Worm (Caenorhabditis elegans): ENCODE data around the gene wdr-60.

The wdr-60 gene

DNA sequence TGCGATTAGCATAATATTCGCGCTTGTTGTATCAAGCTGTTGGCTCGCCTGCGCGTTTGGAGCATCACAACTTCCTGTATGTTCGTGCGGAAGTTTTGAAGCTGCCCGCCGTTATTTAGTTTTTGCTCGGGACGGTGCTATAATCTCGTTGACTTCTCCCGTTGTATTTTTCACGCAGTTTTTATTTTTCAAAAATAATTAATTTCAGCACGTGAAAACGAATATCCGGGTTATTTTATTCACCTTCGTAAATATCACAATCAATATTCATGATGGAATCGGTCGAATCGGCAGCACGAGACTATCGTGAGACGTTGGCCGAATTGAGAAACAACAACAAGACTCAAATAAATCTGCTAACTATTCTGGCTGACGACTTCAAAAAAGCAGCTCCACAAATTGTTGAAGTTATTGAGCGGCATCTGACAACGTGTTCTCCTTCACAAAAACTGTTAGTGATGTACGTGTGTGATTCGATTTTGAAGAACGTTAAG, 38.2 kb downstream of the wdr-60 start (continued):
- peak; percentile 22 for TF ChIP-seq swsn-7 (tag; optimal IDR thresholded peaks at IDR 0.05)
- TF ChIP-seq nhr-85 (tag): peak; percentile 66
- no peak for TF ChIP-seq hpl-2 (GFP tag; optimal IDR thresholded peaks at IDR 0.05)
- no peak for TF ChIP-seq F16B12.6 (tag; optimal IDR thresholded peaks at IDR 0.05)
- no peak for TF ChIP-seq isw-1 (GFP tag; IDR thresholded peaks at IDR 0.05)
- TF ChIP-seq elt-3 (tag; optimal IDR thresholded peaks at IDR 0.05): no peak
- peak; percentile 32 for TF ChIP-seq nhr-19 (GFP tag; conservative IDR thresholded peaks at IDR 0.05)
- peak in 1 of 2 experiments; percentile 42 for TF ChIP-seq lin-35 (GFP tag; optimal IDR thresholded peaks at IDR 0.05)
- TF ChIP-seq snu-23 (GFP tag; optimal IDR thresholded peaks at IDR 0.05): no peak
- TF ChIP-seq C04F5.9 (tag; optimal IDR thresholded peaks at IDR 0.05): no peak
- peak; percentile 31 for TF ChIP-seq zip-4 (GFP tag; optimal IDR thresholded peaks at IDR 0.05)
- no peak for TF ChIP-seq ceh-8 (GFP tag; optimal IDR thresholded peaks at IDR 0.05)
- TF ChIP-seq skn-1 (tag; optimal IDR thresholded peaks at IDR 0.05): no peak
- no peak for TF ChIP-seq lin-14 (GFP tag; optimal IDR thresholded peaks at IDR 0.05)
- no peak for TF ChIP-seq irx-1 (tag; optimal IDR thresholded peaks at IDR 0.05)
- no peak for TF ChIP-seq zag-1 (tag; optimal IDR thresholded peaks at IDR 0.05)
- no peak for TF ChIP-seq nhr-84 (tag; optimal IDR thresholded peaks at IDR 0.05)
- no peak for TF ChIP-seq unc-98 (GFP tag; IDR thresholded peaks at IDR 0.05)
- no peak for TF ChIP-seq pag-3 (tag; optimal IDR thresholded peaks at IDR 0.05; ENCODE audit: borderline replicate concordance, insufficient read depth)
- no peak for TF ChIP-seq egl-13 (tag; optimal IDR thresholded peaks at IDR 0.05)
- no peak for TF ChIP-seq C34B4.2 (tag; optimal IDR thresholded peaks at IDR 0.05)

ce11 chrIII:5026366-5026765, 39.4 kb downstream of the wdr-60 start:
- no peak for TF ChIP-seq dpl-1 (GFP tag; optimal IDR thresholded peaks at IDR 0.05)
- no peak for TF ChIP-seq aly-2 (tag; optimal IDR thresholded peaks at IDR 0.05)
- TF ChIP-seq ama-1 (optimal IDR thresholded peaks at IDR 0.05): no peak
- no peak for TF ChIP-seq snpc-4 (tag; optimal IDR thresholded peaks at IDR 0.05)

ce11 chrIII:5027219-5027618, 40.2 kb downstream of the wdr-60 start:
- no peak for TF ChIP-seq zag-1 (tag; optimal IDR thresholded peaks at IDR 0.05)
- TF ChIP-seq nhr-237 (tag; optimal IDR thresholded peaks at IDR 0.05): no peak
- TF ChIP-seq lin-15B (tag; optimal IDR thresholded peaks at IDR 0.05): no peak
- TF ChIP-seq lin-13 (GFP tag; optimal IDR thresholded peaks at IDR 0.05): no peak
- no peak for TF ChIP-seq dpl-1 (GFP tag; optimal IDR thresholded peaks at IDR 0.05)
- no peak for TF ChIP-seq mef-2 (tag; optimal IDR thresholded peaks at IDR 0.05)
- TF ChIP-seq pax-3 (tag; optimal IDR thresholded peaks at IDR 0.05): no peak
- no peak for TF ChIP-seq ceh-8 (GFP tag; optimal IDR thresholded peaks at IDR 0.05)
- TF ChIP-seq nhr-11 (tag; optimal IDR thresholded peaks at IDR 0.05): no peak
- no peak for TF ChIP-seq nhr-85 (tag)
- no peak for TF ChIP-seq unc-86 (tag; optimal IDR thresholded peaks at IDR 0.05)
- no peak for TF ChIP-seq lin-35 (GFP tag; optimal IDR thresholded peaks at IDR 0.05)
- no peak for TF ChIP-seq fkh-4 (tag; optimal IDR thresholded peaks at IDR 0.05; ENCODE audit: borderline replicate concordance)

DNA sequence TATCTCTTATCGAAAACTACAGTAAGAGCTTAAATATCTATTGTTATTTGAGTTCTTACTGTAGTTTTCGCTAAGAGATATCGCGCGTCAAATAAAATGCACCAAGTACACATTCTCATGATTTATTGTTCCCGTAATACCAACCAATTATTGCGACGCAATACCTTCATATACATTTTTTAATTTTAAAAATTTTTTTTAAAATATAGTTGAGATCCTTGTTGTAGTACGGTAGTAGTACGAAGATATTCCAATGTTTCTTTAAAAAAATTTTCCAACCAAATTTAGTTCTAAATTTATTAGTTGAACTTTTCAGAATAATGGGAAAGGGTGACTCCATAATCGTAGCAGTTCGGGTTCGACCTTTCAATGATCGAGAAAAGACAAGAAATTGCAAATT, 43.6 kb downstream of the wdr-60 start, which contains the start of gene klp-6:
Gene klp-6, plus strand, starts transcription at position 301 of the 400 bp plus-strand sequence.
- TF ChIP-seq ztf-11 (tag; optimal IDR thresholded peaks at IDR 0.05) (no peak), nhr-47 (tag; optimal IDR thresholded peaks at IDR 0.05) (no peak)

DNA sequence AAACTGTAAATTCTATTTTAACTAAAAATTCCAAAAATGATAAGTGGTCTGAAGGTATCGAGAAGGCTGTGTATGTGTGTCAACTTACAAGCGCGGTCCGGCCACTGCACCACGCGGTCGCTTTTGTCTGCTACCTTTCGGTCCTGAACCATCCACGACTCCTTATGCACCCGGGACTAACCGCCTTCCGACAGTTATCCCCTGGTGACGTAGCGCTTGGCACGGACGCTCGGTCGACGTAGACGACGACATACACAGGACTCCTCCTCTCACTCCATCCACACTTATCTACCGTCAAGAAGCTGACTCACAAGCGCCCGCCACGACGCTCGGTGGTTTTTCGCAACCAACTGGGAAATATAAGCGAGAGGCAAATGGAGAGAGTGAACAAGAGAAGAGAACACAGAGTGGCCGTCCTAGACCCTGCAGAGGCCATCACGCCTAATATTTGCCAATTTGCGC, 44.4 kb downstream of the wdr-60 start:
- TF ChIP-seq fkh-8 (tag; optimal IDR thresholded peaks at IDR 0.05): peak; percentile 69
- TF ChIP-seq nhr-85 (tag): peak; percentile 79
- peak; percentile 75 for TF ChIP-seq mab-9 (GFP tag; IDR thresholded peaks at IDR 0.05)
- TF ChIP-seq C04F5.9 (tag; optimal IDR thresholded peaks at IDR 0.05): peak; percentile 15
- TF ChIP-seq mep-1 (tag; optimal IDR thresholded peaks at IDR 0.05): peak; percentile 67
- peak; percentile 66 for TF ChIP-seq xbp-1 (tag; optimal IDR thresholded peaks at IDR 0.05)
- peak; percentile 55 for TF ChIP-seq C16A3.4 (tag; optimal IDR thresholded peaks at IDR 0.05)
- TF ChIP-seq nhr-20 (tag; optimal IDR thresholded peaks at IDR 0.05): peak; percentile 67
- peak; percentile 50 for TF ChIP-seq isw-1 (GFP tag; IDR thresholded peaks at IDR 0.05)
- peak; percentile 71 for TF ChIP-seq tbx-2 (tag; optimal IDR thresholded peaks at IDR 0.05)
- TF ChIP-seq nhr-90 (tag; optimal IDR thresholded peaks at IDR 0.05; ENCODE audit: poor library complexity): peak; percentile 86
- peak; percentile 16 for TF ChIP-seq skn-1 (tag; optimal IDR thresholded peaks at IDR 0.05)
- TF ChIP-seq pax-3 (tag; optimal IDR thresholded peaks at IDR 0.05): peak; percentile 78
- peak; percentile 79 for TF ChIP-seq swsn-7 (tag; optimal IDR thresholded peaks at IDR 0.05)
- peak; percentile 33 for TF ChIP-seq efl-3 (GFP tag; optimal IDR thresholded peaks at IDR 0.05)
- peak in 1 of 2 experiments; percentile 33 for TF ChIP-seq mdl-1 (tag; optimal IDR thresholded peaks at IDR 0.05)
- peak; percentile 13 to 58 for TF ChIP-seq lin-35 (GFP tag; optimal IDR thresholded peaks at IDR 0.05)
- TF ChIP-seq fos-1 (tag; optimal IDR thresholded peaks at IDR 0.05): peak; percentile 41
- TF ChIP-seq lin-14 (GFP tag; optimal IDR thresholded peaks at IDR 0.05): peak; percentile 78
